Fruit fly (Drosophila melanogaster) whole organism, embryonic: ENCODE results near the gene Efhc1.1.

Experiments
- Aef1 ChIP-seq: fragments of 200-800 bp; sonication (Bioruptor generic); IDR thresholded peaks from 3 replicates; pipeline ENCODE4 v1.3.6; 2022; ENCODE audit warnings: missing biosample characterization, missing genetic modification characterization
- Asciz ChIP-seq: fragments of 200-800 bp; sonication (Bioruptor generic); optimal IDR thresholded peaks from 2 replicates; lab custom pipeline; 2017; ENCODE audit warnings: missing biosample characterization, mild to moderate bottlenecking, missing genetic modification characterization, missing genetic modification reagents
- CG10565 ChIP-seq: fragments of 200-800 bp; sonication (Bioruptor generic); optimal IDR thresholded peaks from 3 replicates; lab custom pipeline; 2016; ENCODE audit warnings: missing biosample characterization, mild to moderate bottlenecking, missing genetic modification characterization
- CG10654 ChIP-seq: fragments of 200-800 bp; sonication (Bioruptor generic); optimal IDR thresholded peaks from 2 replicates; lab custom pipeline; 2016; ENCODE audit warnings: missing biosample characterization, missing genetic modification characterization
- CG11695 ChIP-seq: fragments of 200-800 bp; sonication (Bioruptor generic); IDR thresholded peaks from 3 replicates; pipeline ENCODE4 v1.3.6; 2022; ENCODE audit warnings: missing biosample characterization, missing genetic modification characterization
- CG12071 ChIP-seq: fragments of 200-800 bp; sonication (Bioruptor generic); optimal IDR thresholded peaks from 3 replicates; lab custom pipeline; 2018; ENCODE audit warnings: missing biosample characterization, mild to moderate bottlenecking, missing genetic modification characterization
- CG13296 ChIP-seq: fragments of 200-800 bp; sonication (Bioruptor generic); optimal IDR thresholded peaks from 3 replicates; lab custom pipeline; 2018; ENCODE audit warnings: missing biosample characterization, mild to moderate bottlenecking, missing genetic modification characterization
- CG15601 ChIP-seq: fragments of 200-800 bp; sonication (Bioruptor generic); optimal IDR thresholded peaks from 3 replicates; lab custom pipeline; 2019; ENCODE audit warnings: missing biosample characterization, mild to moderate bottlenecking, missing genetic modification characterization, moderate library complexity
- CG17385 ChIP-seq: fragments of 200-800 bp; sonication (Bioruptor generic); optimal IDR thresholded peaks from 3 replicates; lab custom pipeline; 2018; ENCODE audit warnings: missing biosample characterization, mild to moderate bottlenecking, missing genetic modification characterization
- CG17612 ChIP-seq: fragments of 200-800 bp; sonication (Bioruptor generic); IDR thresholded peaks from 2 replicates; pipeline ENCODE4 v1.3.6; 2022; ENCODE audit warnings: missing biosample characterization, missing genetic modification characterization
- CG1832 ChIP-seq: fragments of 200-800 bp; sonication (Bioruptor generic); optimal IDR thresholded peaks from 2 replicates; lab custom pipeline; 2017; ENCODE audit warnings: missing biosample characterization, mild to moderate bottlenecking, missing genetic modification characterization, inconsistent platforms
- CG18619 ChIP-seq: fragments of 200-800 bp; sonication (Bioruptor generic); optimal IDR thresholded peaks from 3 replicates; lab custom pipeline; 2017; ENCODE audit warnings: missing biosample characterization, mild to moderate bottlenecking, missing genetic modification characterization
- CG2202 ChIP-seq: fragments of 200-800 bp; sonication (Bioruptor generic); optimal IDR thresholded peaks from 2 replicates; lab custom pipeline; 2018; ENCODE audit warnings: missing biosample characterization, mild to moderate bottlenecking, missing genetic modification characterization
- CG30403 ChIP-seq: fragments of 200-800 bp; sonication (Bioruptor generic); optimal IDR thresholded peaks from 3 replicates; lab custom pipeline; 2016; ENCODE audit warnings: missing biosample characterization, missing genetic modification characterization
- CG7745 ChIP-seq: fragments of 200-800 bp; sonication (Bioruptor generic); optimal IDR thresholded peaks from 2 replicates; lab custom pipeline; 2018; ENCODE audit warnings: missing biosample characterization, mild to moderate bottlenecking, missing genetic modification characterization, moderate library complexity
- H15 ChIP-seq: fragments of 200-800 bp; sonication (Bioruptor generic); IDR thresholded peaks from 3 replicates; pipeline ENCODE4 v1.3.6; 2022; ENCODE audit warnings: missing biosample characterization, missing genetic modification characterization
- HLH4C ChIP-seq: fragments of 200-800 bp; sonication (Bioruptor generic); IDR thresholded peaks from 3 replicates; pipeline ENCODE4 v1.3.6; 2022; ENCODE audit warnings: missing biosample characterization, missing genetic modification characterization; ENCODE audit not compliant: partially characterized antibody
- Max ChIP-seq: fragments of 200-800 bp; sonication (Bioruptor generic); optimal IDR thresholded peaks from 2 replicates; lab custom pipeline; 2016; ENCODE audit warnings: missing biosample characterization, mild to moderate bottlenecking, missing genetic modification characterization
- Meics ChIP-seq: fragments of 200-800 bp; sonication (Bioruptor generic); optimal IDR thresholded peaks from 2 replicates; lab custom pipeline; 2017; ENCODE audit warnings: missing biosample characterization, mild to moderate bottlenecking, missing genetic modification characterization
- Nf-YC ChIP-seq: fragments of 200-800 bp; optimal IDR thresholded peaks from 3 replicates; lab custom pipeline; 2019; ENCODE audit warnings: missing biosample characterization, mild to moderate bottlenecking, missing genetic modification characterization, moderate library complexity
- Sry-β ChIP-seq: fragments of 200-800 bp; sonication (Bioruptor generic); optimal IDR thresholded peaks from 2 replicates; lab custom pipeline; 2018; ENCODE audit warnings: missing biosample characterization, mild to moderate bottlenecking, missing genetic modification characterization, moderate library complexity
- YL-1 ChIP-seq: fragments of 200-800 bp; sonication (Bioruptor generic); optimal IDR thresholded peaks from 3 replicates; lab custom pipeline; 2017; ENCODE audit warnings: missing biosample characterization, mild to moderate bottlenecking, missing genetic modification characterization
- bowl ChIP-seq: fragments of 200-800 bp; sonication (Bioruptor generic); IDR thresholded peaks from 2 replicates; pipeline ENCODE4 v1.3.6; 2022; ENCODE audit warnings: missing biosample characterization, missing genetic modification characterization
- cg ChIP-seq: fragments of 200-800 bp; sonication (Bioruptor generic); optimal IDR thresholded peaks from 3 replicates; lab custom pipeline; 2019; ENCODE audit warnings: missing biosample characterization, mild to moderate bottlenecking, missing genetic modification characterization, moderate library complexity
- chif ChIP-seq, 2 experiments: fragments of 200-800 bp; sonication (Bioruptor generic); optimal IDR thresholded peaks; 3 replicates each; lab custom pipeline; 2016; ENCODE audit warnings: missing biosample characterization in 2 of 2, missing genetic modification characterization in 2 of 2
- ewg ChIP-seq: fragments of 200-800 bp; sonication (Bioruptor generic); optimal IDR thresholded peaks from 3 replicates; lab custom pipeline; 2017; ENCODE audit warnings: mild to moderate bottlenecking, missing biosample characterization, missing genetic modification reagents, missing genetic modification characterization
- grau ChIP-seq: fragments of 200-800 bp; optimal IDR thresholded peaks from 3 replicates; lab custom pipeline; 2019; ENCODE audit warnings: missing biosample characterization, mild to moderate bottlenecking, missing genetic modification characterization, moderate library complexity
- hkb ChIP-seq, 2 experiments: fragments of 200-800 bp in 1 of 2; fragments of >200 bp in 1 of 2; sonication (Bioruptor generic) in 1 of 2; IDR thresholded peaks in 1 of 2; optimal IDR thresholded peaks in 1 of 2; 2 replicates each; pipeline versions ENCODE4 v1.3.6 to Lab custom; 2017 to 2022; ENCODE audit warnings: missing biosample characterization in 1 of 2, missing genetic modification characterization in 1 of 2
- jumu ChIP-seq: fragments of 200-800 bp; sonication (Bioruptor generic); optimal IDR thresholded peaks from 3 replicates; lab custom pipeline; 2016; ENCODE audit warnings: missing biosample characterization, missing genetic modification characterization
- kni ChIP-seq: fragments of 200-800 bp; sonication (Bioruptor generic); optimal IDR thresholded peaks from 3 replicates; lab custom pipeline; 2017; ENCODE audit warnings: mild to moderate bottlenecking, missing biosample characterization, missing genetic modification reagents, missing genetic modification characterization
- lbe ChIP-seq: fragments of 200-800 bp; sonication (Bioruptor generic); optimal IDR thresholded peaks from 2 replicates; lab custom pipeline; 2016; ENCODE audit warnings: missing biosample characterization, mild to moderate bottlenecking, missing genetic modification characterization
- lmd ChIP-seq: fragments of 200-800 bp; sonication (Bioruptor generic); IDR thresholded peaks from 2 replicates; pipeline ENCODE4 v1.3.6; 2022; ENCODE audit warnings: missing biosample characterization, missing genetic modification characterization
- mirr ChIP-seq: fragments of 200-800 bp; sonication (Bioruptor generic); optimal IDR thresholded peaks from 3 replicates; lab custom pipeline; 2018; ENCODE audit warnings: missing biosample characterization, mild to moderate bottlenecking, missing genetic modification characterization
- oc ChIP-seq: fragments of 200-800 bp; sonication (Bioruptor generic); optimal IDR thresholded peaks from 2 replicates; lab custom pipeline; 2018; ENCODE audit warnings: missing biosample characterization, mild to moderate bottlenecking, missing genetic modification characterization, moderate library complexity
- onecut ChIP-seq: fragments of 200-800 bp; sonication (Bioruptor generic); IDR thresholded peaks from 2 replicates; pipeline ENCODE4 v1.3.6; 2022; ENCODE audit warnings: missing biosample characterization, missing genetic modification characterization
- org-1 ChIP-seq: fragments of 200-800 bp; sonication (Bioruptor generic); optimal IDR thresholded peaks from 2 replicates; lab custom pipeline; 2017; ENCODE audit warnings: missing biosample characterization, missing genetic modification characterization
- pan ChIP-seq, 4 experiments: fragments of >200 bp in 3 of 4; fragments of 200-800 bp in 1 of 4; sonication (Bioruptor generic) in 1 of 4; optimal IDR thresholded peaks in 3 of 4; IDR thresholded peaks in 1 of 4; 2 replicates each; pipeline versions ENCODE4 v1.3.6 to Lab custom; 2017 to 2022; ENCODE audit warnings: missing biosample characterization in 2 of 4, missing genetic modification characterization in 2 of 4, mixed read lengths in 1 of 4
- schlank ChIP-seq: fragments of 200-800 bp; sonication (Bioruptor generic); optimal IDR thresholded peaks from 2 replicates; lab custom pipeline; 2018; ENCODE audit warnings: missing biosample characterization, mild to moderate bottlenecking, missing genetic modification characterization
- scrt ChIP-seq: fragments of 200-800 bp; sonication (Bioruptor generic); optimal IDR thresholded peaks from 2 replicates; lab custom pipeline; 2018; ENCODE audit warnings: missing biosample characterization, mild to moderate bottlenecking, missing genetic modification characterization, moderate library complexity
- so ChIP-seq: fragments of 200-800 bp; sonication (Bioruptor generic); IDR thresholded peaks from 3 replicates; pipeline ENCODE4 v1.3.6; 2022; ENCODE audit warnings: missing biosample characterization, missing genetic modification characterization
- stc ChIP-seq: fragments of 200-800 bp; sonication (Bioruptor generic); IDR thresholded peaks from 2 replicates; pipeline ENCODE4 v1.3.6; 2022; ENCODE audit warnings: missing biosample characterization, missing genetic modification characterization
- tap ChIP-seq: fragments of 200-800 bp; optimal IDR thresholded peaks from 3 replicates; lab custom pipeline; 2019; ENCODE audit warnings: missing biosample characterization, mild to moderate bottlenecking, missing genetic modification characterization, moderate library complexity
- unc-4 ChIP-seq: fragments of 200-800 bp; sonication (Bioruptor generic); IDR thresholded peaks from 2 replicates; pipeline ENCODE4 v1.3.6; 2022; ENCODE audit warnings: missing biosample characterization, missing genetic modification characterization; ENCODE audit not compliant: partially characterized antibody
- unpg ChIP-seq: fragments of 200-800 bp; sonication (Bioruptor generic); optimal IDR thresholded peaks from 3 replicates; lab custom pipeline; 2018; ENCODE audit warnings: missing biosample characterization, mild to moderate bottlenecking, missing genetic modification characterization, moderate library complexity
- wdn ChIP-seq: fragments of 200-800 bp; sonication (Bioruptor generic); IDR thresholded peaks from 2 replicates; pipeline ENCODE4 v1.3.6; 2022; ENCODE audit warnings: missing biosample characterization, missing genetic modification characterization
- zf30C ChIP-seq: fragments of 200-800 bp; sonication (Bioruptor generic); optimal IDR thresholded peaks from 3 replicates; lab custom pipeline; 2018; ENCODE audit warnings: missing biosample characterization, mild to moderate bottlenecking, missing genetic modification characterization
- zfh2 ChIP-seq: fragments of 200-800 bp; sonication (Bioruptor generic); optimal IDR thresholded peaks from 2 replicates; lab custom pipeline; 2016; ENCODE audit warnings: missing biosample characterization, missing genetic modification characterization

Efhc1.1 gene

DNA sequence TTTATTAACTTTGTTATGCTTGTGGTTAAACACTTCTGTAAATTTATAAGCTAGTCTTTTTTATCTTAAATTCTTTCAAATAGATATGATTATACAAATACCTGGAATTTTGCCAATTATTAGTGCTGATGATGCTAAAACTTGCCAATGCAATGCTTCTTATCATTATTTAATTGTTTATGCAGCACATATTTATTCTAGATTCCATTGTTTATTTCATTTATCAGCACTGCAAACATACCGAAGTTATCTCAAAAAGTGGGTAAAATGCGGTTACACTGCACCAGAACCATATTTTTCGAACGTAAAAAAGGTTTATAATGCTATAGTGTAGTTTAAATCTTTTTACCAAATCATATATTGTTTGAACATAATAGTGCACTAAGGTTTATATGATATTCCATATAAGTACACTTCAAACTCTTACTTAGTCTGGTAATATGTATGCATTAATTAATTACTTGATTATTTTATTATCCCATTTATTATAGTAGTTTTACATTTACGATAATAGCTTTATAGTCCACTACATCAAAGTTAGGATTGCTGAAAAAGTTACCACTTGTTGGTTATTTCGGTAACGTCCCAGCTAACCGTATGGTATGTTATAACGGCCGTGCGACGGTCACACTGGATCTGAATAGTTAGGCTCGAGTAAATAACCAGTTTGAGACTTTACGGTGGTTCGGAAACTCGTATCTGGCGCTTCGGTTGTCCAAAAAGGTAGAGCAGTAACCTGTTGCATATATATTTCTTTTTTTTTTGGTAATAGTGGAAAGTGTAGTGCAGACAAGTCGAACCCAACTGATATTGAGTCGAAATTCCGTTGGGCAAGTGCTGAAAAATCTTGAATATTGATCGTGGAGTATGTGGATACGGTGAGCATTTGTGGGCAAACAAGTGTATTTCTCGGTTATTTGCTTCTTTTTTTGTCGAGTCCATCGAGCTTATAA is 5.0 kb upstream of the Efhc1.1 start, which contains the start of gene Rhp (continued):
- TF ChIP-seq Aef1 (GFP tag; lab: Robert Waterston, UW): no peak
- no peak for TF ChIP-seq unc-4 (GFP tag; lab: Robert Waterston, UW)
- peak; percentile 48 for TF ChIP-seq CG18619 (GFP tag; lab: Kevin White, UChicago)
- TF ChIP-seq schlank (tag; lab: Kevin White, UChicago): no peak
- no peak for TF ChIP-seq pan (optimal IDR thresholded peaks at IDR 0.05; lab: Kevin White, UChicago)
- TF ChIP-seq pan (GFP tag; optimal IDR thresholded peaks at IDR 0.05 in 1 of 2, IDR thresholded peaks at IDR 0.05 in 1 of 2): no peak
- no peak for TF ChIP-seq CG10565 (GFP tag; lab: Kevin White, UChicago)
- TF ChIP-seq Max (GFP tag; lab: Kevin White, UChicago): peak; percentile 18
- peak; percentile 45 for TF ChIP-seq Nf-YC (tag; lab: Kevin White, UChicago)
- TF ChIP-seq bowl (GFP tag; lab: Robert Waterston, UW): no peak
- TF ChIP-seq stc: no peak
- TF ChIP-seq HLH4C (GFP tag; lab: Robert Waterston, UW): peak; percentile 23; the same call in 1 of the 3 replicates
- peak; percentile 38; the same call in 2 of the 3 replicates for TF ChIP-seq so (GFP tag; lab: Robert Waterston, UW)
- TF ChIP-seq lmd: no peak
- peak; percentile 33 for TF ChIP-seq Sry-β (GFP tag; lab: Kevin White, UChicago)
- TF ChIP-seq zf30C (GFP tag; lab: Kevin White, UChicago): no peak
- peak; percentile 76 for TF ChIP-seq CG15601 (tag; lab: Kevin White, UChicago)
- TF ChIP-seq CG12071 (GFP tag; lab: Kevin White, UChicago): peak; percentile 69
- 0 out of 3 replicates have a peak, but pooled peaks have one; percentile 34 for TF ChIP-seq CG11695 (GFP tag; lab: Robert Waterston, UW)
- no peak for TF ChIP-seq jumu (GFP tag; lab: Kevin White, UChicago)
- peak; percentile 3 for TF ChIP-seq scrt (GFP tag; lab: Kevin White, UChicago)
- peak; percentile 19 for TF ChIP-seq grau (tag; lab: Kevin White, UChicago)
- peak; percentile 39 for TF ChIP-seq CG2202
- no peak for TF ChIP-seq cg
- TF ChIP-seq CG13296 (GFP tag; lab: Kevin White, UChicago): peak; percentile 77
- peak; percentile 51 for TF ChIP-seq Meics
- no peak for TF ChIP-seq CG1832 (GFP tag; lab: Kevin White, UChicago)
- TF ChIP-seq CG17385: peak; percentile 44
- no peak for TF ChIP-seq CG17612 (GFP tag; lab: Robert Waterston, UW)
- TF ChIP-seq CG10654: no peak
- no peak for TF ChIP-seq ewg
- TF ChIP-seq H15: no peak
- TF ChIP-seq CG30403 (GFP tag; lab: Kevin White, UChicago): no peak
- TF ChIP-seq unpg: peak; percentile 51
- no peak for TF ChIP-seq zfh2 (GFP tag; lab: Kevin White, UChicago)
- no peak for TF ChIP-seq wdn
- no peak for TF ChIP-seq CG7745 (tag; lab: Kevin White, UChicago)
- TF ChIP-seq kni (GFP tag; lab: Kevin White, UChicago): peak; percentile 17
- peak; percentile 30 for TF ChIP-seq mirr (GFP tag; lab: Kevin White, UChicago)
- peak; percentile 69 for TF ChIP-seq tap (tag; lab: Kevin White, UChicago)
- no peak for TF ChIP-seq chif (GFP tag; optimal IDR thresholded peaks at IDR 0.05; lab: Kevin White, UChicago)
- TF ChIP-seq org-1: no peak
- TF ChIP-seq YL-1 (GFP tag; lab: Kevin White, UChicago): peak; percentile 43
- no peak for TF ChIP-seq oc (tag; lab: Kevin White, UChicago)
- no peak for TF ChIP-seq hkb (optimal IDR thresholded peaks at IDR 0.05; lab: Kevin White, UChicago)
- peak; percentile 66 for TF ChIP-seq hkb (GFP tag; IDR thresholded peaks at IDR 0.05; lab: Robert Waterston, UW)
- TF ChIP-seq lbe: peak; percentile 56
- peak; percentile 49 for TF ChIP-seq onecut (GFP tag; lab: Robert Waterston, UW)
- TF ChIP-seq Asciz (GFP tag; lab: Kevin White, UChicago): peak; percentile 64
